Worm (Caenorhabditis elegans) whole organism, L1 larva: ENCODE data around the gene R03H10.7.

Experiments
- Y116A8C.19 ChIP-seq: sonication (generic microtip); optimal IDR thresholded peaks from 2 replicates; lab custom pipeline; 2016; ENCODE audit warnings: missing compliant biosample characterization, missing genetic modification characterization, borderline replicate concordance
- alr-1 ChIP-seq: fragments of 200-800 bp; sonication (Bioruptor generic); optimal IDR thresholded peaks from 2 replicates; lab custom pipeline; 2018; ENCODE audit warnings: borderline replicate concordance, mild to moderate bottlenecking, missing genetic modification characterization, missing compliant biosample characterization
- ceh-88 ChIP-seq: fragments of 200-800 bp; sonication (Bioruptor generic); IDR thresholded peaks from 2 replicates; pipeline ENCODE4 v1.3.6; 2022; ENCODE audit warnings: missing genetic modification characterization, missing compliant biosample characterization
- ceh-90 ChIP-seq: sonication (generic microtip); optimal IDR thresholded peaks from 2 replicates; lab custom pipeline; 2016; ENCODE audit warnings: missing genetic modification characterization, missing compliant biosample characterization
- ces-1 ChIP-seq: fragments of 150-350 bp; optimal IDR thresholded peaks from 2 replicates; lab custom pipeline; 2014; ENCODE audit warnings: missing biosample characterization, missing genetic modification reagents, missing genetic modification characterization
- dpl-1 ChIP-seq, 3 experiments: fragments of 150-350 bp in 2 of 3; sonication (generic microtip) in 1 of 3; optimal IDR thresholded peaks; 2 replicates each; lab custom pipeline; 2014 to 2017; ENCODE audit warnings: missing biosample characterization in 3 of 3, missing genetic modification characterization in 3 of 3, missing genetic modification reagents in 3 of 3
- dsc-1 ChIP-seq: sonication (generic microtip); optimal IDR thresholded peaks from 2 replicates; lab custom pipeline; 2016; ENCODE audit warnings: mild to moderate bottlenecking, missing genetic modification characterization, missing compliant biosample characterization
- efl-1 ChIP-seq, 4 experiments: fragments of 150-350 bp; optimal IDR thresholded peaks in 3 of 4; peaks in 1 of 4; 1 replicate in 1 of 4; 2 replicates in 3 of 4; lab custom pipeline; 2014; ENCODE audit warnings: missing biosample characterization in 2 of 4, missing genetic modification characterization in 2 of 4, missing genetic modification reagents in 2 of 4
- fkh-4 ChIP-seq: sonication (generic microtip); optimal IDR thresholded peaks from 2 replicates; lab custom pipeline; 2016; ENCODE audit warnings: missing compliant biosample characterization, missing genetic modification characterization, borderline replicate concordance
- fkh-8 ChIP-seq: sonication (generic microtip); optimal IDR thresholded peaks from 2 replicates; lab custom pipeline; 2016; ENCODE audit warnings: mild to moderate bottlenecking, missing genetic modification characterization, missing compliant biosample characterization
- fos-1 ChIP-seq: fragments of 150-350 bp; optimal IDR thresholded peaks from 2 replicates; lab custom pipeline; 2014; ENCODE audit warnings: missing biosample characterization, missing genetic modification characterization
- jun-1 ChIP-seq: fragments of 150-350 bp; optimal IDR thresholded peaks from 2 replicates; lab custom pipeline; 2014; ENCODE audit warnings: missing biosample characterization, missing genetic modification reagents, missing genetic modification characterization
- lin-14 ChIP-seq: fragments of 200-800 bp; sonication (Bioruptor generic); optimal IDR thresholded peaks from 2 replicates; lab custom pipeline; 2018; ENCODE audit warnings: mild to moderate bottlenecking, missing genetic modification characterization, moderate library complexity, missing compliant biosample characterization
- lin-15B ChIP-seq: fragments of 150-350 bp; sonication (generic microtip); optimal IDR thresholded peaks from 3 replicates; lab custom pipeline; 2014; ENCODE audit warnings: missing biosample characterization, missing genetic modification characterization
- lin-35 ChIP-seq, 2 experiments: fragments of 150-350 bp; optimal IDR thresholded peaks; 2 replicates each; lab custom pipeline; 2014; ENCODE audit warnings: missing biosample characterization in 2 of 2, missing genetic modification characterization in 2 of 2, missing genetic modification reagents in 2 of 2
- lir-3 ChIP-seq: sonication (generic microtip); optimal IDR thresholded peaks from 2 replicates; lab custom pipeline; 2016; ENCODE audit warnings: mild to moderate bottlenecking, missing genetic modification characterization, moderate library complexity, missing compliant biosample characterization; ENCODE audit not compliant: poor library complexity
- lsy-2 ChIP-seq, 2 experiments: fragments of 150-350 bp; optimal IDR thresholded peaks; 2 replicates each; lab custom pipeline; 2014; ENCODE audit warnings: missing biosample characterization in 2 of 2, missing genetic modification characterization in 2 of 2
- mab-9 ChIP-seq: fragments of 200-800 bp; sonication (Bioruptor generic); IDR thresholded peaks from 2 replicates; pipeline ENCODE4 v1.3.6; 2022; ENCODE audit warnings: missing genetic modification reagents, missing genetic modification characterization, missing compliant biosample characterization
- mdl-1 ChIP-seq, 2 experiments: fragments of 150-350 bp; optimal IDR thresholded peaks; 2 replicates each; lab custom pipeline; 2014 to 2017; ENCODE audit warnings: missing biosample characterization in 2 of 2, missing genetic modification characterization in 2 of 2, inconsistent platforms in 1 of 2
- mef-2 ChIP-seq: fragments of 150-350 bp; optimal IDR thresholded peaks from 2 replicates; lab custom pipeline; 2014; ENCODE audit warnings: missing biosample characterization, missing genetic modification characterization
- mep-1 ChIP-seq: fragments of 150-350 bp; optimal IDR thresholded peaks from 2 replicates; lab custom pipeline; 2014; ENCODE audit warnings: missing biosample characterization, missing genetic modification characterization
- nhr-12 ChIP-seq: sonication (generic microtip); optimal IDR thresholded peaks from 2 replicates; lab custom pipeline; 2017; ENCODE audit warnings: missing biosample characterization, missing genetic modification characterization
- nhr-237 ChIP-seq: fragments of 150-350 bp; optimal IDR thresholded peaks from 2 replicates; lab custom pipeline; 2014; ENCODE audit warnings: missing biosample characterization, missing genetic modification characterization
- nhr-47 ChIP-seq: sonication (generic microtip); optimal IDR thresholded peaks from 2 replicates; lab custom pipeline; 2016; ENCODE audit warnings: mild to moderate bottlenecking, missing genetic modification characterization, moderate library complexity, missing compliant biosample characterization
- nhr-71 ChIP-seq: sonication (generic microtip); optimal IDR thresholded peaks from 2 replicates; lab custom pipeline; 2016; ENCODE audit warnings: mild to moderate bottlenecking, missing genetic modification characterization, moderate library complexity, missing compliant biosample characterization
- nhr-84 ChIP-seq: sonication (generic microtip); optimal IDR thresholded peaks from 2 replicates; lab custom pipeline; 2017; ENCODE audit warnings: missing biosample characterization, missing genetic modification characterization
- nhr-85 ChIP-seq: sonication (generic microtip); peaks from one replicate; lab custom pipeline; 2016; ENCODE audit warnings: missing genetic modification characterization, inconsistent platforms, missing compliant biosample characterization
- nhr-90 ChIP-seq: sonication (generic microtip); optimal IDR thresholded peaks from 2 replicates; lab custom pipeline; 2016; ENCODE audit warnings: mild to moderate bottlenecking, missing genetic modification characterization, missing compliant biosample characterization; ENCODE audit not compliant: poor library complexity
- pag-3 ChIP-seq: sonication (generic microtip); optimal IDR thresholded peaks from 2 replicates; lab custom pipeline; 2017; ENCODE audit warnings: missing genetic modification characterization, mild to moderate bottlenecking, missing compliant biosample characterization, antibody characterized with exemption, borderline replicate concordance; ENCODE audit not compliant: insufficient read depth
- pax-3 ChIP-seq: fragments of 200-800 bp; sonication (Bioruptor generic); optimal IDR thresholded peaks from 2 replicates; lab custom pipeline; 2018; ENCODE audit warnings: mild to moderate bottlenecking, missing genetic modification characterization, moderate library complexity, missing compliant biosample characterization
- skn-1 ChIP-seq: fragments of 150-350 bp; optimal IDR thresholded peaks from 2 replicates; lab custom pipeline; 2014; ENCODE audit warnings: missing biosample characterization, missing genetic modification characterization
- snpc-4 ChIP-seq: fragments of 150-350 bp; optimal IDR thresholded peaks from 2 replicates; lab custom pipeline; 2014; ENCODE audit warnings: missing biosample characterization, missing genetic modification characterization
- snu-23 ChIP-seq: sonication (generic microtip); optimal IDR thresholded peaks from 2 replicates; lab custom pipeline; 2016; ENCODE audit warnings: missing genetic modification characterization, missing compliant biosample characterization
- sox-4 ChIP-seq: sonication (generic microtip); optimal IDR thresholded peaks from 2 replicates; lab custom pipeline; 2016; ENCODE audit warnings: missing genetic modification characterization, missing compliant biosample characterization
- sptf-1 ChIP-seq: fragments of 150-350 bp; optimal IDR thresholded peaks from 2 replicates; lab custom pipeline; 2014; ENCODE audit warnings: missing biosample characterization, missing genetic modification characterization
- sup-37 ChIP-seq: fragments of 200-800 bp; sonication (Bioruptor generic); optimal IDR thresholded peaks from 2 replicates; lab custom pipeline; 2018; ENCODE audit warnings: mild to moderate bottlenecking, missing genetic modification characterization, missing compliant biosample characterization
- tlp-1 ChIP-seq: fragments of 150-350 bp; optimal IDR thresholded peaks from 2 replicates; lab custom pipeline; 2014; ENCODE audit warnings: missing biosample characterization, missing genetic modification characterization
- unc-98 ChIP-seq: fragments of 200-800 bp; sonication (Bioruptor generic); IDR thresholded peaks from 2 replicates; pipeline ENCODE4 v1.3.6; 2022; ENCODE audit warnings: missing genetic modification characterization, missing compliant biosample characterization
- xbp-1 ChIP-seq: sonication (generic microtip); optimal IDR thresholded peaks from 2 replicates; lab custom pipeline; 2016; ENCODE audit warnings: missing genetic modification characterization, missing compliant biosample characterization
- zip-4 ChIP-seq: fragments of 200-800 bp; sonication (Bioruptor generic); optimal IDR thresholded peaks from 2 replicates; lab custom pipeline; 2018; ENCODE audit warnings: mild to moderate bottlenecking, missing genetic modification characterization, moderate library complexity, missing compliant biosample characterization

The R03H10.7 gene

ce11 chrII:4182364-4182763 lies 3.6 kb upstream of the R03H10.7 start, which contains the start of gene R03H10.11:
Gene R03H10.11, plus strand, starts transcription at chrII:4182664.
- no peak for TF ChIP-seq jun-1 (tag; lab: Kevin White, UChicago)
- no peak for TF ChIP-seq snpc-4 (tag; lab: Kevin White, UChicago)
- no peak for TF ChIP-seq efl-1 (optimal IDR thresholded peaks at IDR 0.05; lab: Kevin White, UChicago)
- TF ChIP-seq efl-1 (GFP tag; optimal IDR thresholded peaks at IDR 0.05 in 1 of 2; lab: Kevin White, UChicago), result no peak
- no peak for TF ChIP-seq lir-3 (tag; lab: Kevin White, UChicago)
- TF ChIP-seq snu-23 (GFP tag; lab: Kevin White, UChicago), result no peak
- no peak for TF ChIP-seq dsc-1
- no peak for TF ChIP-seq pax-3 (tag; lab: Kevin White, UChicago)
- TF ChIP-seq nhr-90, result no peak
- TF ChIP-seq pag-3 (tag; lab: Kevin White, UChicago), result no peak
- no peak for TF ChIP-seq nhr-237 (tag; lab: Kevin White, UChicago)
- no peak for TF ChIP-seq lin-15B (tag; lab: Kevin White, UChicago)
- TF ChIP-seq Y116A8C.19 (tag; lab: Kevin White, UChicago), result no peak
- no peak for TF ChIP-seq nhr-84
- TF ChIP-seq mdl-1 (tag; optimal IDR thresholded peaks at IDR 0.05; lab: Kevin White, UChicago), result no peak
- no peak for TF ChIP-seq sptf-1 (tag; lab: Kevin White, UChicago)
- TF ChIP-seq tlp-1 (tag; lab: Kevin White, UChicago), result no peak
- TF ChIP-seq skn-1 (tag; lab: Kevin White, UChicago), result no peak

ce11 chrII:4179897-4180296 lies 1.2 kb upstream of the R03H10.7 start, which contains the start of gene R03H10.1:
Gene R03H10.1, plus strand, starts transcription at chrII:4180248.
- TF ChIP-seq lin-14 (GFP tag; lab: Kevin White, UChicago) (peak; percentile 60), nhr-71 (tag; lab: Kevin White, UChicago) (no peak), lsy-2 (tag; optimal IDR thresholded peaks at IDR 0.05; lab: Kevin White, UChicago) (peak in 1 of 2 experiments; percentile 29), efl-1 (optimal IDR thresholded peaks at IDR 0.05; lab: Kevin White, UChicago) (peak in 1 of 2 experiments; percentile 4), efl-1 (GFP tag; optimal IDR thresholded peaks at IDR 0.05 in 1 of 2; lab: Kevin White, UChicago) (no peak), nhr-85 (tag; lab: Kevin White, UChicago) (peak; percentile 25), sox-4 (tag; lab: Kevin White, UChicago) (no peak)

ce11 chrII:4173842-4174241 lies 4.9 kb downstream of the R03H10.7 start:
- TF ChIP-seq mef-2 (tag; lab: Kevin White, UChicago), result no peak
- peak; percentile 51 for TF ChIP-seq nhr-85 (tag; lab: Kevin White, UChicago)
- no peak for TF ChIP-seq fkh-8 (tag; lab: Kevin White, UChicago)
- no peak for TF ChIP-seq mep-1 (tag; lab: Kevin White, UChicago)
- TF ChIP-seq dpl-1 (GFP tag; optimal IDR thresholded peaks at IDR 0.05; lab: Kevin White, UChicago), result peak in 1 of 3 experiments; percentile 14
- TF ChIP-seq lin-35 (GFP tag; optimal IDR thresholded peaks at IDR 0.05; lab: Kevin White, UChicago), result peak in 1 of 2 experiments; percentile 13
- TF ChIP-seq efl-1 (optimal IDR thresholded peaks at IDR 0.05; lab: Kevin White, UChicago), result peak in 1 of 2 experiments; percentile 30
- TF ChIP-seq efl-1 (GFP tag; optimal IDR thresholded peaks at IDR 0.05 in 1 of 2; lab: Kevin White, UChicago), result peak in 1 of 2 experiments; percentile 55
- TF ChIP-seq xbp-1, result no peak
- no peak for TF ChIP-seq snpc-4 (tag; lab: Kevin White, UChicago)
- TF ChIP-seq alr-1 (tag; lab: Kevin White, UChicago), result no peak
- TF ChIP-seq fos-1 (tag; lab: Kevin White, UChicago), result no peak
- TF ChIP-seq zip-4, result peak; percentile 50

ce11 chrII:4173398-4173797 lies 5.3 kb downstream of the R03H10.7 start, which contains the start of gene R03H10.6:
Gene R03H10.6, minus strand, starts transcription at chrII:4173498.
- TF ChIP-seq mab-9 (no peak), nhr-47 (no peak), ceh-88 (GFP tag; lab: Robert Waterston, UW) (no peak), nhr-237 (tag; lab: Kevin White, UChicago) (no peak), sup-37 (no peak), nhr-12 (tag; lab: Kevin White, UChicago) (no peak), fkh-4 (tag; lab: Kevin White, UChicago) (no peak), nhr-90 (no peak), ces-1 (no peak), dpl-1 (GFP tag; optimal IDR thresholded peaks at IDR 0.05; lab: Kevin White, UChicago) (no peak), unc-98 (GFP tag; lab: Robert Waterston, UW) (no peak), nhr-85 (tag; lab: Kevin White, UChicago) (no peak), snpc-4 (tag; lab: Kevin White, UChicago) (no peak), ceh-90 (no peak)
